Worm (Caenorhabditis elegans) whole organism, L3 larva: ENCODE data around the gene Y7A5A.2.
A peak's percentile ranks its signal among the peaks of the same experiment; 100 is the strongest.

Experiments
- R02D3.7 ChIP-seq: fragments of 150-350 bp; optimal IDR thresholded peaks from 2 replicates; lab custom pipeline; 2014; ENCODE audit warnings: missing biosample characterization, missing genetic modification characterization
- ZK546.5 ChIP-seq: sonication (generic microtip); optimal IDR thresholded peaks from 2 replicates; lab custom pipeline; 2017; ENCODE audit warnings: missing biosample characterization, missing genetic modification characterization
- aly-2 ChIP-seq: fragments of 150-350 bp; optimal IDR thresholded peaks from 2 replicates; lab custom pipeline; 2014; ENCODE audit warnings: missing biosample characterization, missing genetic modification characterization
- ama-1 ChIP-seq: fragments of 150-350 bp; optimal IDR thresholded peaks from 2 replicates; lab custom pipeline; 2018
- ceh-16 ChIP-seq: sonication (generic microtip); optimal IDR thresholded peaks from 2 replicates; lab custom pipeline; 2017; ENCODE audit warnings: missing biosample characterization, missing genetic modification characterization
- ceh-28 ChIP-seq: fragments of 150-350 bp; optimal IDR thresholded peaks from 2 replicates; lab custom pipeline; 2014; ENCODE audit warnings: missing biosample characterization, missing genetic modification reagents, missing genetic modification characterization
- ceh-82 ChIP-seq: fragments of 150-350 bp; optimal IDR thresholded peaks from 2 replicates; lab custom pipeline; 2014; ENCODE audit warnings: missing biosample characterization, missing genetic modification characterization
- ceh-9 ChIP-seq: sonication (generic microtip); optimal IDR thresholded peaks from 2 replicates; lab custom pipeline; 2018; ENCODE audit warnings: missing biosample characterization, missing genetic modification characterization
- daf-12 ChIP-seq: fragments of 150-350 bp; optimal IDR thresholded peaks from 2 replicates; lab custom pipeline; 2014; ENCODE audit warnings: missing biosample characterization, missing genetic modification reagents, missing genetic modification characterization
- egl-27 ChIP-seq: sonication (generic microtip); optimal IDR thresholded peaks from 4 replicates; lab custom pipeline; 2017; ENCODE audit warnings: missing biosample characterization, missing genetic modification reagents, missing genetic modification characterization
- egl-5 ChIP-seq: fragments of 150-350 bp; optimal IDR thresholded peaks from 2 replicates; lab custom pipeline; 2017; ENCODE audit warnings: missing biosample characterization, missing genetic modification reagents, missing genetic modification characterization, inconsistent platforms
- elt-2 ChIP-seq: sonication (generic microtip); optimal IDR thresholded peaks from 2 replicates; lab custom pipeline; 2016; ENCODE audit warnings: missing genetic modification reagents, mild to moderate bottlenecking, missing genetic modification characterization, missing compliant biosample characterization
- fkh-10 ChIP-seq: sonication (generic microtip); optimal IDR thresholded peaks from 2 replicates; lab custom pipeline; 2017; ENCODE audit warnings: missing biosample characterization, missing genetic modification reagents, missing genetic modification characterization
- fos-1 ChIP-seq: fragments of 150-350 bp; optimal IDR thresholded peaks from 2 replicates; lab custom pipeline; 2014; ENCODE audit warnings: missing biosample characterization, missing genetic modification characterization
- hmg-11 ChIP-seq: sonication (generic microtip); optimal IDR thresholded peaks from 2 replicates; lab custom pipeline; 2016; ENCODE audit warnings: missing genetic modification characterization, missing compliant biosample characterization
- jun-1 ChIP-seq: fragments of 150-350 bp; optimal IDR thresholded peaks from 2 replicates; lab custom pipeline; 2014; ENCODE audit warnings: missing biosample characterization, missing genetic modification reagents, missing genetic modification characterization
- lin-15B ChIP-seq: fragments of 150-350 bp; optimal IDR thresholded peaks from 2 replicates; lab custom pipeline; 2014; ENCODE audit warnings: missing biosample characterization, missing genetic modification characterization
- lin-39 ChIP-seq: fragments of 150-350 bp; optimal IDR thresholded peaks from 2 replicates; lab custom pipeline; 2018; ENCODE audit warnings: missing biosample characterization, missing genetic modification reagents, missing genetic modification characterization
- lsy-12 ChIP-seq: sonication (generic microtip); optimal IDR thresholded peaks from 2 replicates; lab custom pipeline; 2016; ENCODE audit warnings: mild to moderate bottlenecking, missing genetic modification characterization, missing compliant biosample characterization
- mdl-1 ChIP-seq: fragments of 150-350 bp; optimal IDR thresholded peaks from 2 replicates; lab custom pipeline; 2014; ENCODE audit warnings: missing biosample characterization, missing genetic modification characterization
- nhr-23 ChIP-seq: fragments of 150-350 bp; optimal IDR thresholded peaks from 2 replicates; lab custom pipeline; 2014; ENCODE audit warnings: missing biosample characterization, missing genetic modification reagents, missing genetic modification characterization
- nhr-237 ChIP-seq: fragments of 150-350 bp; optimal IDR thresholded peaks from 2 replicates; lab custom pipeline; 2014; ENCODE audit warnings: missing biosample characterization, missing genetic modification characterization
- nhr-25 ChIP-seq: sonication (generic microtip); optimal IDR thresholded peaks from 2 replicates; lab custom pipeline; 2017; ENCODE audit warnings: missing biosample characterization, missing genetic modification characterization
- nhr-28 ChIP-seq: fragments of 150-350 bp; optimal IDR thresholded peaks from 2 replicates; lab custom pipeline; 2014; ENCODE audit warnings: missing biosample characterization, missing genetic modification characterization
- nhr-43 ChIP-seq: sonication (generic microtip); optimal IDR thresholded peaks from 2 replicates; lab custom pipeline; 2016; ENCODE audit warnings: mild to moderate bottlenecking, missing genetic modification characterization, missing compliant biosample characterization; ENCODE audit not compliant: poor library complexity, severe bottlenecking
- nhr-76 ChIP-seq: fragments of 150-350 bp; sonication (generic microtip); optimal IDR thresholded peaks from 5 replicates; lab custom pipeline; 2014; ENCODE audit warnings: missing biosample characterization, missing genetic modification characterization
- nhr-77 ChIP-seq: fragments of 150-350 bp; optimal IDR thresholded peaks from 2 replicates; lab custom pipeline; 2014; ENCODE audit warnings: missing biosample characterization, missing genetic modification characterization
- pha-4 ChIP-seq: fragments of 150-350 bp; optimal IDR thresholded peaks from 2 replicates; lab custom pipeline; 2014; ENCODE audit warnings: missing biosample characterization, missing genetic modification reagents, missing genetic modification characterization
- pqm-1 ChIP-seq: fragments of 150-350 bp; optimal IDR thresholded peaks from 2 replicates; lab custom pipeline; 2017; ENCODE audit warnings: missing biosample characterization, missing genetic modification characterization, inconsistent platforms
- sea-2 ChIP-seq: fragments of 150-350 bp; sonication (generic microtip); optimal IDR thresholded peaks from 4 replicates; lab custom pipeline; 2014; ENCODE audit warnings: missing biosample characterization, missing genetic modification reagents, missing genetic modification characterization
- skn-1 ChIP-seq: fragments of 150-350 bp; optimal IDR thresholded peaks from 2 replicates; lab custom pipeline; 2014; ENCODE audit warnings: missing biosample characterization, missing genetic modification characterization
- snpc-4 ChIP-seq: fragments of 150-350 bp; optimal IDR thresholded peaks from 2 replicates; lab custom pipeline; 2014; ENCODE audit warnings: missing biosample characterization, missing genetic modification characterization
- tbx-2 ChIP-seq: sonication (generic microtip); optimal IDR thresholded peaks from 2 replicates; lab custom pipeline; 2016; ENCODE audit warnings: mild to moderate bottlenecking, missing genetic modification characterization, missing compliant biosample characterization
- unc-39 ChIP-seq: sonication (generic microtip); optimal IDR thresholded peaks from 4 replicates; lab custom pipeline; 2017; ENCODE audit warnings: missing biosample characterization, missing genetic modification characterization
- unc-62 ChIP-seq: fragments of 150-350 bp; sonication (generic microtip); optimal IDR thresholded peaks from 4 replicates; lab custom pipeline; 2014; ENCODE audit warnings: missing biosample characterization, missing genetic modification reagents, missing genetic modification characterization
- zag-1 ChIP-seq: fragments of 150-350 bp; optimal IDR thresholded peaks from 2 replicates; lab custom pipeline; 2014; ENCODE audit warnings: missing biosample characterization, missing genetic modification characterization
- ztf-11 ChIP-seq: fragments of 150-350 bp; optimal IDR thresholded peaks from 2 replicates; lab custom pipeline; 2014; ENCODE audit warnings: missing biosample characterization, missing genetic modification characterization
- ztf-4 ChIP-seq: fragments of 150-350 bp; optimal IDR thresholded peaks from 2 replicates; lab custom pipeline; 2014; ENCODE audit warnings: missing biosample characterization, missing genetic modification characterization

The Y7A5A.2 gene

DNA sequence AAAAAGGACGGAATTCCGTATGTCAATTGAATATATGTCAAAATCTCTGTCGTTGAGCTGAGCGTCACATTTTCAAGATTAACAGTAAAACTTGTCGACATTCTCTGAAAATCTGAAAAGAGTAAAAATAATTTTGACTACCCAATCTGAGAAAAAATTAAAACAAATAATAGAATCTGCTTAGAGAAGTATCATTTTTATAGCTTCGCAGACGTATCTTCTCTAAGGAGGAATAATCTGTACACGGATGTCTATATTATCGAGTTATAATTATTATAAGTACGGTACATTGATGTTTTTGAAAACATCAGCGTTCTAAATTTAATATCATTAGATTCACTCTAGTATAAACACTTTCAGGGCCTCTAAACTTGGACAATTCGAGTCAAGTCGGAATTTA lies 32.0 kb downstream of the Y7A5A.2 start, which contains the start of gene srg-64:
TSS of gene srg-64 (minus strand) at position 101 of the 400 bp plus-strand sequence.
- TF ChIP-seq unc-62 (GFP tag; lab: Kevin White, UChicago) (no peak), R02D3.7 (no peak), ceh-16 (tag; lab: Kevin White, UChicago) (no peak), snpc-4 (no peak), mdl-1 (tag; lab: Kevin White, UChicago) (no peak), nhr-25 (tag; lab: Kevin White, UChicago) (no peak), zag-1 (tag; lab: Kevin White, UChicago) (no peak), nhr-43 (no peak), ZK546.5 (no peak), aly-2 (tag; lab: Kevin White, UChicago) (no peak), fkh-10 (GFP tag; lab: Kevin White, UChicago) (no peak), hmg-11 (no peak), nhr-76 (tag; lab: Kevin White, UChicago) (no peak), jun-1 (tag; lab: Kevin White, UChicago) (no peak), ceh-82 (tag; lab: Kevin White, UChicago) (no peak), nhr-237 (tag; lab: Kevin White, UChicago) (no peak)

DNA sequence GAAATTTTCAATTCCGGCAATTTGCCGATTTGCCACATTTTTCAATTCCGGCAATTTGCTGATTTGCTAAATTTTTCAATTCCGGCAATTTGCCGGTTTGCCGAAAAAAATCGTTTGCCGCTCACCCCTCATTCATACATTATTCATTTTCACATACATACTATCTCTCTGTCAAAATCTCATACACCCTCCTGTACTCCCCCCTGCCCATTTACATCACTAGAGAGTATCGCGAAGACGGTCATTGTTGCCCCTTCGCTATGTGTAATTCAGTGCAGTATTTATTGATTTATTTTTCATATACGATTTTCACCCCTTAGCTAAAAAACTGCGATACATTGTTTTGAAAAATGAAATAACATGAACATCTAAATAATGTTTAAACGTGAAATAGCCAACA lies 36.1 kb downstream of the Y7A5A.2 start:
- TF ChIP-seq ama-1 (no peak), ceh-28 (tag; lab: Kevin White, UChicago) (peak; percentile 97), jun-1 (tag; lab: Kevin White, UChicago) (peak; percentile 91), ceh-16 (tag; lab: Kevin White, UChicago) (no peak), pha-4 (tag; lab: Kevin White, UChicago) (peak; percentile 86), snpc-4 (peak; percentile 85), nhr-43 (peak; percentile 92), nhr-23 (peak; percentile 84), sea-2 (GFP tag; lab: Kevin White, UChicago) (no peak), R02D3.7 (peak; percentile 60), fos-1 (tag; lab: Kevin White, UChicago) (no peak), hmg-11 (peak; percentile 85), unc-39 (tag; lab: Kevin White, UChicago) (no peak), ceh-82 (tag; lab: Kevin White, UChicago) (peak; percentile 72), egl-5 (tag; lab: Kevin White, UChicago) (peak; percentile 47), fkh-10 (GFP tag; lab: Kevin White, UChicago) (no peak), egl-27 (tag; lab: Kevin White, UChicago) (peak; percentile 4), pqm-1 (tag; lab: Kevin White, UChicago) (peak; percentile 47), nhr-77 (tag; lab: Kevin White, UChicago) (peak; percentile 85), nhr-28 (no peak), ztf-4 (no peak), skn-1 (peak; percentile 70), elt-2 (tag; lab: Kevin White, UChicago) (peak; percentile 48), ZK546.5 (no peak), lsy-12 (tag; lab: Kevin White, UChicago) (peak; percentile 65), lin-39 (tag; lab: Kevin White, UChicago) (peak; percentile 46), lin-15B (peak; percentile 59), tbx-2 (tag; lab: Kevin White, UChicago) (peak; percentile 82), nhr-25 (tag; lab: Kevin White, UChicago) (peak; percentile 84)

DNA sequence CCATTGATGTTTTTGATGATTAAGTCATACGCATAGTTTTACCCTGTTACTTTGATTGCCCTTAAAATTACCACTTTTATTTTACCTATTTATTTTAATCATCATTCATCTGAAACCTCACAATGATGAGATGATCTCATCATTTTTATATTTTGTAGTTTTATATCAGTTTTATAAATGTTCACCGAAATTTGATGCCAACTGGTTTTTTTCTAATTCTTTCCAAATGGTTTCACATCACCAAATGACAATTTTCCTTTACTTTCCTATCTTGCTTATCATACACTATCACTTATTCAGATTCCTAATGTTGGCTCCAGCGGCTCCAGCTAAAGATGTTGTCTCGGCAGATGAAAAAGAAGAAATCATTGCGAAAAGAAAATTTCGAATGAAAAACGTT lies 40.9 kb downstream of the Y7A5A.2 start, which contains the start of gene lin-15A:
TSS of gene lin-15A (plus strand) at position 301 of the 400 bp plus-strand sequence.
- TF ChIP-seq fos-1 (tag; lab: Kevin White, UChicago) = no peak
- TF ChIP-seq nhr-25 (tag; lab: Kevin White, UChicago) = no peak
- no peak for TF ChIP-seq ceh-9
- TF ChIP-seq nhr-28 = no peak
- TF ChIP-seq jun-1 (tag; lab: Kevin White, UChicago) = no peak
- no peak for TF ChIP-seq ztf-11 (tag; lab: Kevin White, UChicago)
- TF ChIP-seq ZK546.5 = no peak
- no peak for TF ChIP-seq daf-12 (tag; lab: Kevin White, UChicago)
- TF ChIP-seq unc-62 (GFP tag; lab: Kevin White, UChicago) = no peak
- TF ChIP-seq lsy-12 (tag; lab: Kevin White, UChicago) = no peak
- TF ChIP-seq egl-5 (tag; lab: Kevin White, UChicago) = no peak

DNA sequence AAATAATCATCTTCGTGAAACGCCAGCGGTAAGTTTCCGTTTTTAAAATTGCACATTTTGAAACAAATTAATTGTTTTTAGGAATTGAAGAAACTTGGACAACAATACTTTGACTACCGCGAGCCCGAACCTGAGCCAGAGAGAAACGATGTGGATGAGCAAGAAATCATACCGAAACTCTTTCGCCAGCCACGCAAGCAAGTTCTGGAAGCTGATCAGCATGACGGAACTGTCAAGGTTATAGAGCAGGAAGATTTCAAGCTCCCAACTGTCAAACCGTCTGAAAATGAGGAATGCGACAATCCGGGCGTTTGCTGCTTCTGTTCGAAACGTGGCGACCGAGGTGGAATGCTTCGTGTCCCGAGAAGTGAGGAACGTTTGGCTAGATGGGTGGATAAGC lies 42.2 kb downstream of the Y7A5A.2 start:
- no peak for TF ChIP-seq ceh-16 (tag; lab: Kevin White, UChicago)
- TF ChIP-seq, all 47 proteins: peak for 0
